Worm (Caenorhabditis elegans) whole organism, L4/young adult: ENCODE measurements around the gene trpp-4.
"Not testable (repeated sequence)": the region's sequence is repeated elsewhere in the genome, so short reads cannot be mapped to it uniquely, and the experiment has no call there.

Source experiments
- W03F9.2 ChIP-seq: fragments of 150-350 bp; optimal IDR thresholded peaks from 2 replicates; lab custom pipeline; 2014; ENCODE audit warnings: missing biosample characterization, missing genetic modification characterization
- dao-5 ChIP-seq: sonication (generic microtip); optimal IDR thresholded peaks from 2 replicates; lab custom pipeline; 2016; ENCODE audit warnings: missing genotype, missing genetic modification characterization, moderate library complexity, missing compliant biosample characterization
- him-1 ChIP-seq: sonication (generic microtip); optimal IDR thresholded peaks from 2 replicates; lab custom pipeline; 2016; ENCODE audit warnings: missing genotype, missing genetic modification reagents, missing genetic modification characterization, missing compliant biosample characterization

DNA sequence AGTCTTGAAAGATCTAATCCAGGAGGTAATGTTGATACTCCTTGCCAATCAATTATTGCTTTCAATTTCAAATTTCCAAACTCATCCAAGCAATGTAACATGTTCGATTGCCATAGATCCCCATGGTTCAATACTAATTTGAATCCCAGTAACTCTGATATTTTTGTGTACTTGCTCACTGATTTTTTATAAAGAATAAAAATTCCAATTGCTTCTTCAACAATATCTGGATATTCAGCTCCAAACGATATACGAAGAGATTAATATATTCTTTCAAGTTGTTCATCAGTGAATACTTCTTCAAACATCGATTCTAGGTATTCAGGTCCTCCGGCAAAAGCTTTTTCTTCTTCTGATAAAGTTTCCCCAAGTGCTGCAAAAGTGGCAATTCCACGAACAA, 20.3 kb upstream of the trpp-4 start, which contains the start of gene E02C12.11:
- TF ChIP-seq dao-5, W03F9.2, him-1 (tag; lab: Kevin White, UChicago): not testable (repeated sequence)
